Worm (Caenorhabditis elegans) whole organism, early embryonic: ENCODE data around the gene baz-2.

Experiments used
- B0310.2 ChIP-seq: sonication (generic microtip); optimal IDR thresholded peaks from 2 replicates; lab custom pipeline; 2016; ENCODE audit warnings: mild to moderate bottlenecking, missing genetic modification characterization, missing compliant biosample characterization
- F13C5.2 ChIP-seq: sonication (generic microtip); optimal IDR thresholded peaks from 2 replicates; lab custom pipeline; 2017; ENCODE audit warnings: mild to moderate bottlenecking, missing genetic modification characterization, inconsistent platforms, missing compliant biosample characterization
- ama-1 ChIP-seq: fragments of 150-350 bp; optimal IDR thresholded peaks from 2 replicates; lab custom pipeline; 2014
- ets-7 ChIP-seq: sonication (generic microtip); optimal IDR thresholded peaks from 2 replicates; lab custom pipeline; 2016; ENCODE audit warnings: missing genotype, missing genetic modification characterization, missing compliant biosample characterization
- flt-1 ChIP-seq: fragments of 200-800 bp; sonication (Bioruptor generic); IDR thresholded peaks from 2 replicates; pipeline ENCODE4 v1.3.6; 2022; ENCODE audit warnings: missing genetic modification characterization, missing compliant biosample characterization
- hmbx-1 ChIP-seq: sonication (generic microtip); optimal IDR thresholded peaks from 2 replicates; lab custom pipeline; 2016; ENCODE audit warnings: mild to moderate bottlenecking, missing genetic modification characterization, missing compliant biosample characterization
- hmg-4 ChIP-seq: fragments of 200-800 bp; sonication (Bioruptor generic); optimal IDR thresholded peaks from 2 replicates; lab custom pipeline; 2018; ENCODE audit warnings: mild to moderate bottlenecking, missing genetic modification characterization, missing compliant biosample characterization
- hnd-1 ChIP-seq: sonication (generic microtip); optimal IDR thresholded peaks from 2 replicates; lab custom pipeline; 2016; ENCODE audit warnings: missing genetic modification characterization, missing compliant biosample characterization
- pes-1 ChIP-seq: fragments of 200-800 bp; sonication (Bioruptor generic); IDR thresholded peaks from 2 replicates; pipeline ENCODE4 v1.3.6; 2022; ENCODE audit warnings: missing genetic modification reagents, missing genetic modification characterization, missing compliant biosample characterization
- scrt-1 ChIP-seq: fragments of 200-800 bp; sonication (Bioruptor generic); IDR thresholded peaks from 2 replicates; pipeline ENCODE4 v1.3.6; 2022; ENCODE audit warnings: missing genetic modification characterization, missing compliant biosample characterization
- sea-1 ChIP-seq: fragments of 200-800 bp; sonication (Bioruptor generic); conservative IDR thresholded peaks from 2 replicates; pipeline ENCODE4 v1.3.6; 2022; ENCODE audit warnings: missing genetic modification characterization, missing compliant biosample characterization
- tbx-37 ChIP-seq: fragments of 200-800 bp; sonication (Bioruptor generic); conservative IDR thresholded peaks from 2 replicates; pipeline ENCODE4 v1.3.6; 2022; ENCODE audit warnings: missing genetic modification reagents, missing genetic modification characterization, missing compliant biosample characterization
- tra-4 ChIP-seq: sonication (generic microtip); optimal IDR thresholded peaks from 2 replicates; lab custom pipeline; 2017; ENCODE audit warnings: missing genetic modification characterization, missing compliant biosample characterization

ce11 chrIII:7622922-7623321 is 32.9 kb downstream of the baz-2 start:
- no peak for TF ChIP-seq tbx-37 (GFP tag; lab: Robert Waterston, UW)
- no peak for TF ChIP-seq ama-1 (lab: Kevin White, UChicago)
- no peak for TF ChIP-seq tra-4 (tag; lab: Kevin White, UChicago)
- no peak for TF ChIP-seq flt-1 (GFP tag; lab: Robert Waterston, UW)
- TF ChIP-seq hmg-4 (GFP tag; lab: Kevin White, UChicago): no peak
- no peak for TF ChIP-seq B0310.2 (tag; lab: Kevin White, UChicago)
- TF ChIP-seq pes-1 (GFP tag; lab: Robert Waterston, UW): no peak
- no peak for TF ChIP-seq scrt-1 (GFP tag; lab: Robert Waterston, UW)
- TF ChIP-seq hmbx-1 (tag; lab: Kevin White, UChicago): no peak
- no peak for TF ChIP-seq F13C5.2 (tag; lab: Kevin White, UChicago)
- no peak for TF ChIP-seq sea-1 (GFP tag; lab: Robert Waterston, UW)
- TF ChIP-seq ets-7: no peak
- TF ChIP-seq hnd-1 (tag; lab: Kevin White, UChicago): no peak
